Fruit fly (Drosophila melanogaster): Measurements from ENCODE around the gene CG34124.
A peak's percentile ranks its signal among the peaks of the same experiment; 100 is the strongest.

Gene CG34124

DNA sequence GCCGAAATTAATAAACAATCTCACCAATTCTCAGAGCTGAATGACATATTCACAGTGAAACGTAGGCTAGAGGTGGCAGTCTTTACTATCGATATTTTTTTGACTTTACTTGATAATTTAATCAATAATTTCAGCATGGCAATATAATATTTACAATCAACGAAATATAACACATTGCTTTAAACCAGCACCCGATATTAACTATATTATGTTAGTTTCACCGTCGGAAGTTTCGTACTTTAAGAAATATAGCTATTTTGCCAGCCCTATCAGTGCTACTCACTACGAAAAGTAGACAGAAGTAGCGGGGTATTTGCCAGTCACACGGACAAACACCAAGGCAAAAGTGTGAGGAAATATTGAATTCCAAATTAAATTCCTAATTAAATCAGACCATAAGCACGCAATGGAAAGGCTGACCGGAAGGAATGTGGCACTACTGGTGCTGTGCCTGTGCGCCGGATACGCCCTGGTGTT, 52.6 kb downstream of the CG34124 start, which contains the start of the genes CG31917, Tfb5 and SelT (continued):
- TF ChIP-seq Asciz (GFP tag; optimal IDR thresholded peaks at IDR 0.05) (no peak), Mrtf (GFP tag; IDR thresholded peaks at IDR 0.05) (no peak), CG3726 (GFP tag; IDR thresholded peaks at IDR 0.05) (no peak), CG32532 (GFP tag; IDR thresholded peaks at IDR 0.05) (peak; percentile 50; the same call in 1 of the 2 replicates), salm (tag; optimal IDR thresholded peaks at IDR 0.05) (peak; percentile 10), Nf-YB (GFP tag; optimal IDR thresholded peaks at IDR 0.05) (no peak), CG7839 (tag; optimal IDR thresholded peaks at IDR 0.05) (peak; percentile 59), pho (GFP tag; optimal IDR thresholded peaks at IDR 0.05) (peak; percentile 77), CG4360 (GFP tag; IDR thresholded peaks at IDR 0.05) (no peak), sim (GFP tag; IDR thresholded peaks at IDR 0.05) (no peak), CG6813 (GFP tag; optimal IDR thresholded peaks at IDR 0.05) (no peak), Ada2b (GFP tag; IDR thresholded peaks at IDR 0.05) (peak; percentile 46; the same call in 1 of the 2 replicates), fru (optimal IDR thresholded peaks at IDR 0.05) (no peak), gcm2 (GFP tag; optimal IDR thresholded peaks at IDR 0.05) (no peak), run (tag; optimal IDR thresholded peaks at IDR 0.05) (no peak), emc (GFP tag; optimal IDR thresholded peaks at IDR 0.05) (no peak), CG32772 (GFP tag; IDR thresholded peaks at IDR 0.05) (no peak), sqz (GFP tag; optimal IDR thresholded peaks at IDR 0.05) (no peak), CG10366 (GFP tag; IDR thresholded peaks at IDR 0.05) (peak; percentile 35; the same call in 1 of the 2 replicates), sob (GFP tag; IDR thresholded peaks at IDR 0.05) (peak; percentile 32; the same call in 1 of the 2 replicates), CG1647 (GFP tag; optimal IDR thresholded peaks at IDR 0.05) (peak; percentile 35), CG11695 (GFP tag; IDR thresholded peaks at IDR 0.05) (no peak), Kr (GFP tag; optimal IDR thresholded peaks at IDR 0.05) (no peak), CG9215 (GFP tag; IDR thresholded peaks at IDR 0.05) (peak; percentile 18; the same call in 1 of the 2 replicates), pros (GFP tag; optimal IDR thresholded peaks at IDR 0.05) (no peak), CG2129 (GFP tag; IDR thresholded peaks at IDR 0.05; ENCODE audit: partially characterized antibody) (peak; percentile 60), Sox102F (GFP tag; optimal IDR thresholded peaks at IDR 0.05) (peak; percentile 51), al (GFP tag; IDR thresholded peaks at IDR 0.05) (no peak), kah (GFP tag; optimal IDR thresholded peaks at IDR 0.05) (no peak), ftz-f1 (GFP tag; optimal IDR thresholded peaks at IDR 0.05) (peak; percentile 67), tll (GFP tag; optimal IDR thresholded peaks at IDR 0.05) (peak in 1 of 2 experiments; percentile 64), Optix (GFP tag; IDR thresholded peaks at IDR 0.05) (no peak), crp (GFP tag; optimal IDR thresholded peaks at IDR 0.05) (no peak), onecut (GFP tag; IDR thresholded peaks at IDR 0.05) (peak; percentile 57; the same call in 1 of the 2 replicates), CG2116 (GFP tag; optimal IDR thresholded peaks at IDR 0.05) (peak; percentile 56), da (GFP tag; optimal IDR thresholded peaks at IDR 0.05) (no peak), tap (tag; optimal IDR thresholded peaks at IDR 0.05) (no peak), CG6272 (GFP tag; IDR thresholded peaks at IDR 0.05) (no peak), Atf3 (GFP tag; optimal IDR thresholded peaks at IDR 0.05) (no peak), vnd (GFP tag; IDR thresholded peaks at IDR 0.05; ENCODE audit: partially characterized antibody) (peak; percentile 69), Lhr (GFP tag; optimal IDR thresholded peaks at IDR 0.05) (peak; percentile 28), grau (tag; optimal IDR thresholded peaks at IDR 0.05) (peak; percentile 69), CG17612 (GFP tag; IDR thresholded peaks at IDR 0.05) (no peak), C15 (GFP tag; IDR thresholded peaks at IDR 0.05) (no peak), Dfd (GFP tag; optimal IDR thresholded peaks at IDR 0.05) (no peak), tup (GFP tag; optimal IDR thresholded peaks at IDR 0.05) (no peak), CG15073 (GFP tag; optimal IDR thresholded peaks at IDR 0.05) (no peak), H2.0 (GFP tag; IDR thresholded peaks at IDR 0.05) (no peak), jumu (GFP tag; optimal IDR thresholded peaks at IDR 0.05) (peak; percentile 46), YL-1 (GFP tag; optimal IDR thresholded peaks at IDR 0.05) (peak; percentile 73), h (optimal IDR thresholded peaks at IDR 0.05) (no peak), amos (GFP tag; IDR thresholded peaks at IDR 0.05; ENCODE audit: partially characterized antibody) (peak; percentile 64)

Measured in whole organism, embryonic.